Fruit fly (Drosophila melanogaster): ENCODE results near the gene CG9213.
A peak's percentile ranks its signal among the peaks of the same experiment; 100 is the strongest.

The CG9213 gene

DNA sequence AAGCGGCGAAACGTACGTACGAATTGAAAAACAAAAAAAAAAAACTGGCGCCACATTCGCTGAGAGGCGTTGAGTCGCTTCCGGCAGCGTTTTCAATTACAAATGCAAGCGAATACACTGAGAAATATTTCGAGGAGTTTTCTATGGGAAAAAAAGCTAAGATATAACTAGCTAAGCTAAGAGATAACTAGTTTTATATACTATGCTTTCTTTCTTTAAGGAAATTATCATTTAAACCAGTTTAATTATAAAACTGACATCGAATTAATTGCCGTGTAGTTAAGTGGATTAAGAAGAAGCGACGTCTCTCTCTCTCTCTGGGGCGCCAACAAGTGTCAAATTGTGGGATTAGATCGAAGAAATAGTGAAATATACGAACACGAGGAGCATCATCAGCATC, 41.1 kb upstream of the CG9213 start (continued):
- TF ChIP-seq CG17328 (GFP tag; IDR thresholded peaks at IDR 0.05): peak; percentile 61; the same call in 1 of the 2 replicates
- TF ChIP-seq CG4730 (GFP tag; IDR thresholded peaks at IDR 0.05): 0 out of 2 replicates have a peak, but pooled peaks have one; percentile 13
- TF ChIP-seq CG32767 (GFP tag; IDR thresholded peaks at IDR 0.05): 0 out of 2 replicates have a peak, but pooled peaks have one; percentile 44
- TF ChIP-seq Lhr (GFP tag; optimal IDR thresholded peaks at IDR 0.05): no peak
- TF ChIP-seq corto (GFP tag; optimal IDR thresholded peaks at IDR 0.05): no peak
- TF ChIP-seq Hmx (GFP tag; optimal IDR thresholded peaks at IDR 0.05): no peak
- TF ChIP-seq CG10654 (GFP tag; optimal IDR thresholded peaks at IDR 0.05): peak; percentile 41
- TF ChIP-seq Jarid2 (GFP tag; optimal IDR thresholded peaks at IDR 0.05): no peak
- TF ChIP-seq h (optimal IDR thresholded peaks at IDR 0.05): no peak
- peak; percentile 38; the same call in 1 of the 2 replicates for TF ChIP-seq ranshi (GFP tag; IDR thresholded peaks at IDR 0.05)
- peak; percentile 65 for TF ChIP-seq sisA (GFP tag; IDR thresholded peaks at IDR 0.05)
- TF ChIP-seq CG1602 (GFP tag; optimal IDR thresholded peaks at IDR 0.05): peak; percentile 36
- no peak for TF ChIP-seq odd (GFP tag; optimal IDR thresholded peaks at IDR 0.05)
- peak; percentile 30 for TF ChIP-seq CG12155 (GFP tag; optimal IDR thresholded peaks at IDR 0.05)
- peak; percentile 72 for TF ChIP-seq Oli (tag; optimal IDR thresholded peaks at IDR 0.05)
- TF ChIP-seq bbx (GFP tag; IDR thresholded peaks at IDR 0.05; ENCODE audit: partially characterized antibody): no peak
- peak; percentile 18 for TF ChIP-seq kay (GFP tag; optimal IDR thresholded peaks at IDR 0.05)
- no peak for TF ChIP-seq trh (GFP tag; optimal IDR thresholded peaks at IDR 0.05)
- peak; percentile 71 for TF ChIP-seq CG6689 (GFP tag; IDR thresholded peaks at IDR 0.05)
- no peak for TF ChIP-seq zen2 (GFP tag; IDR thresholded peaks at IDR 0.05; ENCODE audit: partially characterized antibody)
- 0 out of 3 replicates have a peak, but pooled peaks have one; percentile 7 for TF ChIP-seq H15 (GFP tag; IDR thresholded peaks at IDR 0.05)
- TF ChIP-seq crp (GFP tag; optimal IDR thresholded peaks at IDR 0.05): no peak
- TF ChIP-seq CG17361 (GFP tag; IDR thresholded peaks at IDR 0.05): peak; percentile 69
- no peak for TF ChIP-seq dm (GFP tag; optimal IDR thresholded peaks at IDR 0.05)
- TF ChIP-seq pzg (GFP tag; optimal IDR thresholded peaks at IDR 0.05): no peak
- no peak for TF ChIP-seq gro (GFP tag; optimal IDR thresholded peaks at IDR 0.05)
- TF ChIP-seq Sox100B (GFP tag; optimal IDR thresholded peaks at IDR 0.05): peak; percentile 42
- TF ChIP-seq CG7556 (GFP tag; optimal IDR thresholded peaks at IDR 0.05): peak; percentile 47
- no peak for TF ChIP-seq CG12744 (GFP tag; optimal IDR thresholded peaks at IDR 0.05)
- TF ChIP-seq Adf1 (GFP tag; IDR thresholded peaks at IDR 0.05): no peak
- peak; percentile 10 for TF ChIP-seq twi (tag; optimal IDR thresholded peaks at IDR 0.05)
- no peak for TF ChIP-seq sc (optimal IDR thresholded peaks at IDR 0.05)
- peak; percentile 10 for TF ChIP-seq sc (GFP tag; optimal IDR thresholded peaks at IDR 0.05)
- TF ChIP-seq Dek (tag; optimal IDR thresholded peaks at IDR 0.05): peak; percentile 11
- peak; percentile 38 for TF ChIP-seq CG12769 (tag; optimal IDR thresholded peaks at IDR 0.05)
- TF ChIP-seq otp (GFP tag; IDR thresholded peaks at IDR 0.05): 0 out of 3 replicates have a peak, but pooled peaks have one; percentile 48
- peak; percentile 13 for TF ChIP-seq CG8290 (GFP tag; optimal IDR thresholded peaks at IDR 0.05)
- TF ChIP-seq CG8290 (tag; optimal IDR thresholded peaks at IDR 0.05): peak in 1 of 2 experiments; percentile 0
- no peak for TF ChIP-seq CG4328 (GFP tag; optimal IDR thresholded peaks at IDR 0.05)
- peak; percentile 77 for TF ChIP-seq dmrt99B (tag; optimal IDR thresholded peaks at IDR 0.05)
- peak; percentile 43 for TF ChIP-seq CG4424 (GFP tag; optimal IDR thresholded peaks at IDR 0.05)
- peak; percentile 57; the same call in 1 of the 3 replicates for TF ChIP-seq ken (GFP tag; IDR thresholded peaks at IDR 0.05)
- peak; percentile 39; the same call in 1 of the 2 replicates for TF ChIP-seq CG11247 (GFP tag; IDR thresholded peaks at IDR 0.05)
- TF ChIP-seq B-H1 (GFP tag; IDR thresholded peaks at IDR 0.05): no peak
- TF ChIP-seq CG12071 (GFP tag; optimal IDR thresholded peaks at IDR 0.05): peak; percentile 27
- no peak for TF ChIP-seq bowl (GFP tag; IDR thresholded peaks at IDR 0.05)
- TF ChIP-seq CG13894 (tag; optimal IDR thresholded peaks at IDR 0.05): no peak
- no peak for TF ChIP-seq pan (optimal IDR thresholded peaks at IDR 0.05)
- TF ChIP-seq pan (GFP tag; optimal IDR thresholded peaks at IDR 0.05 in 1 of 2, IDR thresholded peaks at IDR 0.05 in 1 of 2): peak in 1 of 2 experiments; percentile 70
- TF ChIP-seq crc (GFP tag; optimal IDR thresholded peaks at IDR 0.05): peak; percentile 3
- no peak for TF ChIP-seq CG6791 (GFP tag; IDR thresholded peaks at IDR 0.05; ENCODE audit: partially characterized antibody)
- TF ChIP-seq CG9609 (GFP tag; optimal IDR thresholded peaks at IDR 0.05): no peak
